Worm (Caenorhabditis elegans) whole organism, L3 larva: Measurements from ENCODE around the gene cutl-4.

ENCODE experiments used
- ZK546.5 ChIP-seq: sonication (generic microtip); optimal IDR thresholded peaks from 2 replicates; lab custom pipeline; 2017; ENCODE audit warnings: missing biosample characterization, missing genetic modification characterization
- ama-1 ChIP-seq: fragments of 150-350 bp; optimal IDR thresholded peaks from 2 replicates; lab custom pipeline; 2018
- ceh-16 ChIP-seq: sonication (generic microtip); optimal IDR thresholded peaks from 2 replicates; lab custom pipeline; 2017; ENCODE audit warnings: missing biosample characterization, missing genetic modification characterization
- ceh-28 ChIP-seq: fragments of 150-350 bp; optimal IDR thresholded peaks from 2 replicates; lab custom pipeline; 2014; ENCODE audit warnings: missing biosample characterization, missing genetic modification reagents, missing genetic modification characterization
- ceh-82 ChIP-seq: fragments of 150-350 bp; optimal IDR thresholded peaks from 2 replicates; lab custom pipeline; 2014; ENCODE audit warnings: missing biosample characterization, missing genetic modification characterization
- daf-12 ChIP-seq: fragments of 150-350 bp; optimal IDR thresholded peaks from 2 replicates; lab custom pipeline; 2014; ENCODE audit warnings: missing biosample characterization, missing genetic modification reagents, missing genetic modification characterization
- egl-5 ChIP-seq: fragments of 150-350 bp; optimal IDR thresholded peaks from 2 replicates; lab custom pipeline; 2017; ENCODE audit warnings: missing biosample characterization, missing genetic modification reagents, missing genetic modification characterization, inconsistent platforms
- elt-1 ChIP-seq: fragments of 150-350 bp; optimal IDR thresholded peaks from 2 replicates; lab custom pipeline; 2014; ENCODE audit warnings: missing biosample characterization, missing genetic modification characterization
- elt-2 ChIP-seq: sonication (generic microtip); optimal IDR thresholded peaks from 2 replicates; lab custom pipeline; 2016; ENCODE audit warnings: missing genetic modification reagents, mild to moderate bottlenecking, missing genetic modification characterization, missing compliant biosample characterization
- elt-3 ChIP-seq, 3 experiments: fragments of 150-350 bp in 1 of 3; sonication (generic microtip) in 2 of 3; optimal IDR thresholded peaks; 2 replicates in 2 of 3; 4 replicates in 1 of 3; lab custom pipeline; 2014 to 2017; ENCODE audit warnings: missing biosample characterization in 3 of 3, missing genetic modification characterization in 3 of 3
- eor-1 ChIP-seq, 2 experiments: fragments of 150-350 bp; optimal IDR thresholded peaks; 2 replicates each; lab custom pipeline; 2014 to 2018; ENCODE audit warnings: missing biosample characterization in 2 of 2, missing genetic modification characterization in 2 of 2
- fkh-10 ChIP-seq: sonication (generic microtip); optimal IDR thresholded peaks from 2 replicates; lab custom pipeline; 2017; ENCODE audit warnings: missing biosample characterization, missing genetic modification reagents, missing genetic modification characterization
- fkh-2 ChIP-seq: fragments of 150-350 bp; optimal IDR thresholded peaks from 2 replicates; lab custom pipeline; 2014; ENCODE audit warnings: missing biosample characterization, missing genetic modification reagents, missing genetic modification characterization
- fos-1 ChIP-seq: fragments of 150-350 bp; optimal IDR thresholded peaks from 2 replicates; lab custom pipeline; 2014; ENCODE audit warnings: missing biosample characterization, missing genetic modification characterization
- jun-1 ChIP-seq: fragments of 150-350 bp; optimal IDR thresholded peaks from 2 replicates; lab custom pipeline; 2014; ENCODE audit warnings: missing biosample characterization, missing genetic modification reagents, missing genetic modification characterization
- lin-15B ChIP-seq: fragments of 150-350 bp; optimal IDR thresholded peaks from 2 replicates; lab custom pipeline; 2014; ENCODE audit warnings: missing biosample characterization, missing genetic modification characterization
- lin-39 ChIP-seq: fragments of 150-350 bp; optimal IDR thresholded peaks from 2 replicates; lab custom pipeline; 2018; ENCODE audit warnings: missing biosample characterization, missing genetic modification reagents, missing genetic modification characterization
- mdl-1 ChIP-seq: fragments of 150-350 bp; optimal IDR thresholded peaks from 2 replicates; lab custom pipeline; 2014; ENCODE audit warnings: missing biosample characterization, missing genetic modification characterization
- mml-1 ChIP-seq: fragments of 150-350 bp; sonication (generic microtip); optimal IDR thresholded peaks from 3 replicates; lab custom pipeline; 2014; ENCODE audit warnings: missing biosample characterization, missing genetic modification characterization
- nfya-1 ChIP-seq: sonication (generic microtip); optimal IDR thresholded peaks from 2 replicates; lab custom pipeline; 2017; ENCODE audit warnings: missing genetic modification characterization, mild to moderate bottlenecking, missing compliant biosample characterization, antibody characterized with exemption, moderate library complexity; ENCODE audit not compliant: insufficient read depth
- nhr-11 ChIP-seq: fragments of 150-350 bp; optimal IDR thresholded peaks from 2 replicates; lab custom pipeline; 2014; ENCODE audit warnings: missing biosample characterization, missing genetic modification characterization
- nhr-23 ChIP-seq: fragments of 150-350 bp; optimal IDR thresholded peaks from 2 replicates; lab custom pipeline; 2014; ENCODE audit warnings: missing biosample characterization, missing genetic modification reagents, missing genetic modification characterization
- nhr-25 ChIP-seq: sonication (generic microtip); optimal IDR thresholded peaks from 2 replicates; lab custom pipeline; 2017; ENCODE audit warnings: missing biosample characterization, missing genetic modification characterization
- nhr-28 ChIP-seq: fragments of 150-350 bp; optimal IDR thresholded peaks from 2 replicates; lab custom pipeline; 2014; ENCODE audit warnings: missing biosample characterization, missing genetic modification characterization
- nhr-43 ChIP-seq: sonication (generic microtip); optimal IDR thresholded peaks from 2 replicates; lab custom pipeline; 2016; ENCODE audit warnings: mild to moderate bottlenecking, missing genetic modification characterization, missing compliant biosample characterization; ENCODE audit not compliant: poor library complexity, severe bottlenecking
- nhr-67 ChIP-seq: fragments of 150-350 bp; optimal IDR thresholded peaks from 2 replicates; lab custom pipeline; 2014; ENCODE audit warnings: missing biosample characterization, missing genetic modification characterization
- nhr-76 ChIP-seq: fragments of 150-350 bp; sonication (generic microtip); optimal IDR thresholded peaks from 5 replicates; lab custom pipeline; 2014; ENCODE audit warnings: missing biosample characterization, missing genetic modification characterization
- nhr-77 ChIP-seq: fragments of 150-350 bp; optimal IDR thresholded peaks from 2 replicates; lab custom pipeline; 2014; ENCODE audit warnings: missing biosample characterization, missing genetic modification characterization
- pqm-1 ChIP-seq: fragments of 150-350 bp; optimal IDR thresholded peaks from 2 replicates; lab custom pipeline; 2017; ENCODE audit warnings: missing biosample characterization, missing genetic modification characterization, inconsistent platforms
- sea-2 ChIP-seq: fragments of 150-350 bp; sonication (generic microtip); optimal IDR thresholded peaks from 4 replicates; lab custom pipeline; 2014; ENCODE audit warnings: missing biosample characterization, missing genetic modification reagents, missing genetic modification characterization
- skn-1 ChIP-seq: fragments of 150-350 bp; optimal IDR thresholded peaks from 2 replicates; lab custom pipeline; 2014; ENCODE audit warnings: missing biosample characterization, missing genetic modification characterization
- tbx-2 ChIP-seq: sonication (generic microtip); optimal IDR thresholded peaks from 2 replicates; lab custom pipeline; 2016; ENCODE audit warnings: mild to moderate bottlenecking, missing genetic modification characterization, missing compliant biosample characterization
- unc-39 ChIP-seq: sonication (generic microtip); optimal IDR thresholded peaks from 4 replicates; lab custom pipeline; 2017; ENCODE audit warnings: missing biosample characterization, missing genetic modification characterization
- zag-1 ChIP-seq: fragments of 150-350 bp; optimal IDR thresholded peaks from 2 replicates; lab custom pipeline; 2014; ENCODE audit warnings: missing biosample characterization, missing genetic modification characterization
- ztf-11 ChIP-seq: fragments of 150-350 bp; optimal IDR thresholded peaks from 2 replicates; lab custom pipeline; 2014; ENCODE audit warnings: missing biosample characterization, missing genetic modification characterization

cutl-4 gene

ce11 chrV:17718647-17719046, 21.1 kb downstream of the cutl-4 start, which contains the start of gene str-77:
TSS of gene str-77 (plus strand) at chrV:17718947.
- no peak for TF ChIP-seq egl-5 (tag; lab: Kevin White, UChicago)
- no peak for TF ChIP-seq ama-1 (lab: Kevin White, UChicago)
- no peak for TF ChIP-seq eor-1 (tag; optimal IDR thresholded peaks at IDR 0.05; lab: Kevin White, UChicago)
- TF ChIP-seq sea-2, result no peak
- TF ChIP-seq unc-39 (tag; lab: Kevin White, UChicago), result no peak
- TF ChIP-seq jun-1 (tag; lab: Kevin White, UChicago), result no peak
- no peak for TF ChIP-seq nhr-28 (tag; lab: Kevin White, UChicago)
- TF ChIP-seq mdl-1 (tag; lab: Kevin White, UChicago), result no peak
- no peak for TF ChIP-seq mml-1 (tag; lab: Kevin White, UChicago)
- TF ChIP-seq skn-1 (tag; lab: Kevin White, UChicago), result no peak
- TF ChIP-seq nhr-67, result no peak
- no peak for TF ChIP-seq ztf-11 (tag; lab: Kevin White, UChicago)
- TF ChIP-seq nhr-76 (tag; lab: Kevin White, UChicago), result no peak
- TF ChIP-seq pqm-1 (tag; lab: Kevin White, UChicago), result no peak

- TF ChIP-seq pqm-1 (tag; lab: Kevin White, UChicago), result peak; percentile 91
- TF ChIP-seq elt-2, result peak; percentile 97
- TF ChIP-seq tbx-2 (tag; lab: Kevin White, UChicago), result no peak
Measured at ce11 chrV:17714330-17714729, 25.4 kb downstream of the cutl-4 start, which contains the start of gene twk-33. TSS of gene twk-33 (minus strand) at chrV:17714377.

ce11 chrV:17712349-17712748, 27.4 kb downstream of the cutl-4 start:
- no peak for TF ChIP-seq lin-39 (tag; lab: Kevin White, UChicago)
- TF ChIP-seq egl-5 (tag; lab: Kevin White, UChicago), result no peak
- no peak for TF ChIP-seq nhr-23
- TF ChIP-seq skn-1 (tag; lab: Kevin White, UChicago), result no peak
- TF ChIP-seq fos-1, result no peak
- TF ChIP-seq fkh-10, result no peak
- no peak for TF ChIP-seq mml-1 (tag; lab: Kevin White, UChicago)
- no peak for TF ChIP-seq ama-1 (lab: Kevin White, UChicago)
- no peak for TF ChIP-seq lin-15B (tag; lab: Kevin White, UChicago)
- no peak for TF ChIP-seq fkh-2 (tag; lab: Kevin White, UChicago)
- no peak for TF ChIP-seq ceh-28 (tag; lab: Kevin White, UChicago)
- TF ChIP-seq ztf-11 (tag; lab: Kevin White, UChicago), result no peak
- TF ChIP-seq ceh-82 (tag; lab: Kevin White, UChicago), result no peak
- TF ChIP-seq ZK546.5 (tag; lab: Kevin White, UChicago), result no peak
- TF ChIP-seq nhr-11 (tag; lab: Kevin White, UChicago), result no peak
- no peak for TF ChIP-seq elt-3 (tag; optimal IDR thresholded peaks at IDR 0.05; lab: Kevin White, UChicago)
- TF ChIP-seq elt-1, result no peak
- no peak for TF ChIP-seq daf-12 (tag; lab: Kevin White, UChicago)

DNA sequence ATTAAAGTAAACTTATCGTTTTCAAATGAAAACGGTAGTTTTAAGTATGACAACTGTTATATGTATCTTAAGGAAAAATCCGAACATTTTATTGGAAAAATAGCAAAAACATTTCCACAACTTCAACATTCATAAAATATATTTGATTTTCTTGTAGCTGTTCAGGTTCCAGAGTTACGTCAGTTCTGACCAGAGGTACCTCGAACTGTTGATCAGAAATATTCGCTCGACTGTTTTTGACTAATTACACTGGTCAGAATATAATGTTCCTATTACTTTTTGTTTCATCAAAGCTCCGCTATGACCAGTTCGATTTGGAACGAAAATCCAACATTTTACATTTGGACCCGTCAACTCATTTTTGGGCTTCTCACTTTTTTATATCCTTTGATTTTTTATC, 32.7 kb downstream of the cutl-4 start, which contains the start of gene srh-31:
Gene srh-31, plus strand, starts transcription at position 301 of the 400 bp plus-strand sequence.
- no peak for TF ChIP-seq pqm-1 (tag; lab: Kevin White, UChicago)
- no peak for TF ChIP-seq nhr-11 (tag; lab: Kevin White, UChicago)
- TF ChIP-seq fos-1, result no peak
- TF ChIP-seq ceh-16, result no peak
- TF ChIP-seq ZK546.5 (tag; lab: Kevin White, UChicago), result no peak
- TF ChIP-seq nfya-1, result no peak
- no peak for TF ChIP-seq jun-1 (tag; lab: Kevin White, UChicago)
- no peak for TF ChIP-seq zag-1
- TF ChIP-seq sea-2, result no peak
- TF ChIP-seq mdl-1 (tag; lab: Kevin White, UChicago), result no peak
- TF ChIP-seq nhr-77 (tag; lab: Kevin White, UChicago), result no peak

DNA sequence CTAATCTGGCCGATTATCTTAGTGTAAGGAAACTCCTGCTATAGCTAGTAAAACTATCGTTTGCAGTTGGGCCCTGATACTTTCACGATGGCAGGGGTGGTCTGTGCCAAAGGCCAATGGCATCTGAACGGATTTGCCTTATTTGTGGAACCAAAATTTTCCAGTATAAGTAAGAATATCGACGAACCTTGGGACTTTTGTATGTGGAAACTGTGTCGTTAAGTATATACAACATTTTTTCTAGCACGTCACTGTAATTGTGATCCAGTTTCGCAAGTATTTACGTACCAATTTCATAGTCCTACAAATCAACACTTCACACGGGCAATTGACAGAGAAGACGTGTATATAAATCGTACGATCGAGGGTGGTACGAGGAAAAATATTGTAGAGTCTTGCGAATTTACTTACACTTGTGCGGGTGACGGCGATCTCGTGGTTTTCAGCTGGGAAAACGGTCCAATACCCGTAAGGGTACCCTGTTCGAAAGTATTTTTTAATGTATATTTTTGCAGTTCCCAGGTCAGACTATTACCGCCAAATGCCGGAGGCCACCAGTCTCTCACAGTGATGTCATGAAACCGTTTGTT, 33.4 kb downstream of the cutl-4 start:
- TF ChIP-seq nhr-43 (no peak), nhr-11 (tag; lab: Kevin White, UChicago) (no peak), skn-1 (tag; lab: Kevin White, UChicago) (no peak), nhr-25 (tag; lab: Kevin White, UChicago) (no peak), ceh-16 (no peak), nhr-76 (tag; lab: Kevin White, UChicago) (no peak)
